Fruit fly (Drosophila melanogaster): ENCODE data around the gene ImpE3.
"Not testable (repeated sequence)": the region's sequence is repeated elsewhere in the genome, so short reads cannot be mapped to it uniquely, and the experiment has no call there.

ImpE3 gene

dm6 chr3R:8029496-8030013 lies at the start of gene ImpE3:
TSS of gene ImpE3 (minus strand) at chr3R:8029546.
- TF ChIP-seq CG14711 (tag; optimal IDR thresholded peaks at IDR 0.05) = no peak
- no peak for TF ChIP-seq Mnt (GFP tag; optimal IDR thresholded peaks at IDR 0.05)
- TF ChIP-seq CG5204 (GFP tag; optimal IDR thresholded peaks at IDR 0.05) = no peak
- TF ChIP-seq CG12768 (GFP tag; optimal IDR thresholded peaks at IDR 0.05) = no peak
- TF ChIP-seq bab1 (GFP tag; optimal IDR thresholded peaks at IDR 0.05) = no peak
- TF ChIP-seq kay (GFP tag; ENCODE audit: borderline replicate concordance) = no peak
- no peak for TF ChIP-seq CG7101 (tag; optimal IDR thresholded peaks at IDR 0.05)
- TF ChIP-seq cnc (optimal IDR thresholded peaks at IDR 0.05) = no peak
- TF ChIP-seq Crg-1 (GFP tag; optimal IDR thresholded peaks at IDR 0.05) = no peak
- TF ChIP-seq cic (GFP tag; optimal IDR thresholded peaks at IDR 0.05) = no peak
- TF ChIP-seq CG33017 (tag; optimal IDR thresholded peaks at IDR 0.05) = no peak
- no peak for TF ChIP-seq ovo (GFP tag; optimal IDR thresholded peaks at IDR 0.05)
- no peak for TF ChIP-seq toe (GFP tag; optimal IDR thresholded peaks at IDR 0.05)

- TF ChIP-seq tj (GFP tag; optimal IDR thresholded peaks at IDR 0.05) = no peak
- no peak for TF ChIP-seq CG1620 (GFP tag; optimal IDR thresholded peaks at IDR 0.05)
- no peak for TF ChIP-seq CG7101 (tag; optimal IDR thresholded peaks at IDR 0.05)
- no peak for TF ChIP-seq CG11617 (GFP tag; optimal IDR thresholded peaks at IDR 0.05)
- no peak for TF ChIP-seq ovo (GFP tag; optimal IDR thresholded peaks at IDR 0.05)
- TF ChIP-seq CG7045 (GFP tag; optimal IDR thresholded peaks at IDR 0.05) = no peak
- TF ChIP-seq cic (GFP tag; optimal IDR thresholded peaks at IDR 0.05) = no peak
Measured at dm6 chr3R:8072635-8073034, 43.3 kb upstream of the ImpE3 start.

dm6 chr3R:8058984-8059383 lies 29.6 kb upstream of the ImpE3 start, which contains the start of gene mAChR-B:
TSS of gene mAChR-B (plus strand) at chr3R:8059284.
- TF ChIP-seq bab1 (GFP tag; optimal IDR thresholded peaks at IDR 0.05) (no peak), ovo (GFP tag; optimal IDR thresholded peaks at IDR 0.05) (no peak), CG7101 (tag; optimal IDR thresholded peaks at IDR 0.05) (no peak), pad (GFP tag; optimal IDR thresholded peaks at IDR 0.05) (no peak), cic (GFP tag; optimal IDR thresholded peaks at IDR 0.05) (no peak), cnc (optimal IDR thresholded peaks at IDR 0.05) (no peak), tj (GFP tag; optimal IDR thresholded peaks at IDR 0.05) (no peak), CG5204 (GFP tag; optimal IDR thresholded peaks at IDR 0.05) (no peak), CG11617 (GFP tag; optimal IDR thresholded peaks at IDR 0.05) (no peak), CG7045 (GFP tag; optimal IDR thresholded peaks at IDR 0.05) (no peak), CG1620 (GFP tag; optimal IDR thresholded peaks at IDR 0.05) (no peak)

dm6 chr3R:8049373-8049772 lies 20.0 kb upstream of the ImpE3 start, which contains the start of gene CG43061:
TSS of gene CG43061 (plus strand) at chr3R:8049673.
- TF ChIP-seq Crg-1, ovo, pad (GFP tag; optimal IDR thresholded peaks at IDR 0.05): not testable (repeated sequence)

dm6 chr3R:8048867-8049266 lies 19.5 kb upstream of the ImpE3 start, which contains the start of gene CG43618:
TSS of gene CG43618 (plus strand) at chr3R:8049167.
- not testable (repeated sequence) for TF ChIP-seq CG11617, CG5204, CG12768 (GFP tag; optimal IDR thresholded peaks at IDR 0.05)

dm6 chr3R:8040843-8041242 lies 11.5 kb upstream of the ImpE3 start, which contains the start of gene CG43060:
TSS of gene CG43060 (plus strand) at chr3R:8041224.
- TF ChIP-seq kay (GFP tag; ENCODE audit: borderline replicate concordance) = peak; percentile 31
- TF ChIP-seq Hr96 (GFP tag; optimal IDR thresholded peaks at IDR 0.05) = no peak

- TF ChIP-seq CG12768 (GFP tag; optimal IDR thresholded peaks at IDR 0.05) = no peak
- TF ChIP-seq CG11617 (GFP tag; optimal IDR thresholded peaks at IDR 0.05) = no peak
- no peak for TF ChIP-seq CG14711 (tag; optimal IDR thresholded peaks at IDR 0.05)
- no peak for TF ChIP-seq tj (GFP tag; optimal IDR thresholded peaks at IDR 0.05)
- TF ChIP-seq CG33017 (tag; optimal IDR thresholded peaks at IDR 0.05) = no peak
- TF ChIP-seq CG7101 (tag; optimal IDR thresholded peaks at IDR 0.05) = no peak
- TF ChIP-seq cic (GFP tag; optimal IDR thresholded peaks at IDR 0.05) = no peak
- no peak for TF ChIP-seq CG5204 (GFP tag; optimal IDR thresholded peaks at IDR 0.05)
- TF ChIP-seq kay (GFP tag; ENCODE audit: borderline replicate concordance) = no peak
- no peak for TF ChIP-seq Clk (GFP tag; optimal IDR thresholded peaks at IDR 0.05)
- TF ChIP-seq CG1620 (GFP tag; optimal IDR thresholded peaks at IDR 0.05) = no peak
- TF ChIP-seq Crg-1 (GFP tag; optimal IDR thresholded peaks at IDR 0.05) = no peak
- no peak for TF ChIP-seq cnc (optimal IDR thresholded peaks at IDR 0.05)
- TF ChIP-seq pad (GFP tag; optimal IDR thresholded peaks at IDR 0.05) = no peak
- no peak for TF ChIP-seq CG7045 (GFP tag; optimal IDR thresholded peaks at IDR 0.05)
- no peak for TF ChIP-seq bab1 (GFP tag; optimal IDR thresholded peaks at IDR 0.05)
- TF ChIP-seq Hr96 (GFP tag; optimal IDR thresholded peaks at IDR 0.05) = no peak
- no peak for TF ChIP-seq toe (GFP tag; optimal IDR thresholded peaks at IDR 0.05)
Measured at dm6 chr3R:8038927-8039326, 9.6 kb upstream of the ImpE3 start.

dm6 chr3R:8037896-8038295 lies 8.6 kb upstream of the ImpE3 start:
- no peak for TF ChIP-seq pad (GFP tag; optimal IDR thresholded peaks at IDR 0.05)
- no peak for TF ChIP-seq cnc (optimal IDR thresholded peaks at IDR 0.05)
- TF ChIP-seq CG7045 (GFP tag; optimal IDR thresholded peaks at IDR 0.05) = no peak
- TF ChIP-seq ovo (GFP tag; optimal IDR thresholded peaks at IDR 0.05) = no peak
- TF ChIP-seq CG14711 (tag; optimal IDR thresholded peaks at IDR 0.05) = no peak
- TF ChIP-seq CG12768 (GFP tag; optimal IDR thresholded peaks at IDR 0.05) = no peak
- no peak for TF ChIP-seq Clk (GFP tag; optimal IDR thresholded peaks at IDR 0.05)
- TF ChIP-seq Mnt (GFP tag; optimal IDR thresholded peaks at IDR 0.05) = no peak
- TF ChIP-seq Hr96 (GFP tag; optimal IDR thresholded peaks at IDR 0.05) = no peak
- TF ChIP-seq cic (GFP tag; optimal IDR thresholded peaks at IDR 0.05) = no peak
- no peak for TF ChIP-seq CG33017 (tag; optimal IDR thresholded peaks at IDR 0.05)

Data from whole organism, adult.